Worm (Caenorhabditis elegans): ENCODE results near the gene R144.3.

Gene R144.3

DNA sequence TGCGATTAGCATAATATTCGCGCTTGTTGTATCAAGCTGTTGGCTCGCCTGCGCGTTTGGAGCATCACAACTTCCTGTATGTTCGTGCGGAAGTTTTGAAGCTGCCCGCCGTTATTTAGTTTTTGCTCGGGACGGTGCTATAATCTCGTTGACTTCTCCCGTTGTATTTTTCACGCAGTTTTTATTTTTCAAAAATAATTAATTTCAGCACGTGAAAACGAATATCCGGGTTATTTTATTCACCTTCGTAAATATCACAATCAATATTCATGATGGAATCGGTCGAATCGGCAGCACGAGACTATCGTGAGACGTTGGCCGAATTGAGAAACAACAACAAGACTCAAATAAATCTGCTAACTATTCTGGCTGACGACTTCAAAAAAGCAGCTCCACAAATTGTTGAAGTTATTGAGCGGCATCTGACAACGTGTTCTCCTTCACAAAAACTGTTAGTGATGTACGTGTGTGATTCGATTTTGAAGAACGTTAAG, 3.4 kb downstream of the R144.3 start:
- TF ChIP-seq nhr-43 (tag; optimal IDR thresholded peaks at IDR 0.05; ENCODE audit: poor library complexity, severe bottlenecking) (peak; percentile 86), nfya-1 (tag; optimal IDR thresholded peaks at IDR 0.05; ENCODE audit: insufficient read depth) (peak; percentile 12), nhr-23 (tag; optimal IDR thresholded peaks at IDR 0.05) (peak; percentile 16), unc-39 (tag; optimal IDR thresholded peaks at IDR 0.05) (no peak), unc-62 (GFP tag; optimal IDR thresholded peaks at IDR 0.05) (no peak), nhr-25 (tag; optimal IDR thresholded peaks at IDR 0.05) (peak; percentile 68), ama-1 (optimal IDR thresholded peaks at IDR 0.05) (peak; percentile 98), elt-2 (tag; optimal IDR thresholded peaks at IDR 0.05) (peak; percentile 30), sea-2 (GFP tag; optimal IDR thresholded peaks at IDR 0.05) (no peak), pha-4 (tag; optimal IDR thresholded peaks at IDR 0.05) (peak; percentile 71), nhr-76 (tag; optimal IDR thresholded peaks at IDR 0.05) (no peak), lsy-12 (tag; optimal IDR thresholded peaks at IDR 0.05) (peak; percentile 46), tbx-2 (tag; optimal IDR thresholded peaks at IDR 0.05) (peak; percentile 16)

DNA sequence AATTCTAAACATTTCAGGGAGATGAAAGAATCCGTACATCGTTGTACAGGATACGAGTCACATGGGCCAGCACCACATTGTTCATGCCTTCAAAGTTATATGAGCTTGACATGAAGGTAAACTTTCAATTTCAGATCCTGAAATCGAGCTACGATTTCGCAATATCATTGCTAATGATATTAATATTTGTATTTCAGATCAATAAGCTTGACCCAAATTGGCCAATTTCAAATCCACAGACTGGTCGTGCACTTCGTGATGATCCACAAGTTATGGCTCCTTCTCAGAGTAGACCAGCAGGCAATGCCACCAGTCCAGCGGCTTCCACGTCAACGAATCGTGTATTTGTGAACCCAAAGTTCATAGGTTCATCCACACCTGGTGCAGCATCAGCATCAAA, 4.6 kb downstream of the R144.3 start:
- TF ChIP-seq mdl-1 (tag; optimal IDR thresholded peaks at IDR 0.05), result no peak
- TF ChIP-seq lin-15B (tag; optimal IDR thresholded peaks at IDR 0.05), result no peak
- TF ChIP-seq pqm-1 (tag; optimal IDR thresholded peaks at IDR 0.05), result no peak
- TF ChIP-seq ceh-82 (tag; optimal IDR thresholded peaks at IDR 0.05), result no peak
- no peak for TF ChIP-seq aly-2 (tag; optimal IDR thresholded peaks at IDR 0.05)
- no peak for TF ChIP-seq tbx-2 (tag; optimal IDR thresholded peaks at IDR 0.05)
- no peak for TF ChIP-seq ceh-16 (tag; optimal IDR thresholded peaks at IDR 0.05)

- TF ChIP-seq ceh-28 (tag; optimal IDR thresholded peaks at IDR 0.05), result no peak
- TF ChIP-seq nfya-1 (tag; optimal IDR thresholded peaks at IDR 0.05; ENCODE audit: insufficient read depth), result no peak
- TF ChIP-seq skn-1 (tag; optimal IDR thresholded peaks at IDR 0.05), result no peak
- TF ChIP-seq daf-12 (tag; optimal IDR thresholded peaks at IDR 0.05), result no peak
- no peak for TF ChIP-seq mml-1 (tag; optimal IDR thresholded peaks at IDR 0.05)
- no peak for TF ChIP-seq egl-27 (tag; optimal IDR thresholded peaks at IDR 0.05)
- TF ChIP-seq nhr-77 (tag; optimal IDR thresholded peaks at IDR 0.05), result no peak
- no peak for TF ChIP-seq ZK546.5 (tag; optimal IDR thresholded peaks at IDR 0.05)
- TF ChIP-seq fos-1 (tag; optimal IDR thresholded peaks at IDR 0.05), result no peak
- TF ChIP-seq nhr-76 (tag; optimal IDR thresholded peaks at IDR 0.05), result no peak
- TF ChIP-seq nhr-28 (tag; optimal IDR thresholded peaks at IDR 0.05), result no peak
- TF ChIP-seq nhr-12 (tag; optimal IDR thresholded peaks at IDR 0.05), result no peak
- no peak for TF ChIP-seq mdl-1 (tag; optimal IDR thresholded peaks at IDR 0.05)
Measured at ce11 chrIII:5027219-5027618, 5.4 kb downstream of the R144.3 start.

ce11 chrIII:5030629-5031028, 8.8 kb downstream of the R144.3 start, which contains the start of gene klp-6:
TSS of gene klp-6 (plus strand) at chrIII:5030929.
- TF ChIP-seq elt-3 (tag; optimal IDR thresholded peaks at IDR 0.05), result no peak
- TF ChIP-seq egl-27 (tag; optimal IDR thresholded peaks at IDR 0.05), result no peak
- TF ChIP-seq nhr-43 (tag; optimal IDR thresholded peaks at IDR 0.05; ENCODE audit: poor library complexity, severe bottlenecking), result no peak
- TF ChIP-seq egl-5 (tag; optimal IDR thresholded peaks at IDR 0.05), result no peak
- no peak for TF ChIP-seq lin-15B (tag; optimal IDR thresholded peaks at IDR 0.05)
- TF ChIP-seq R02D3.7 (tag; optimal IDR thresholded peaks at IDR 0.05), result no peak
- no peak for TF ChIP-seq lin-39 (tag; optimal IDR thresholded peaks at IDR 0.05)
- no peak for TF ChIP-seq ceh-9 (tag; optimal IDR thresholded peaks at IDR 0.05)
- TF ChIP-seq ztf-4 (tag; optimal IDR thresholded peaks at IDR 0.05), result no peak
- TF ChIP-seq snpc-4 (tag; optimal IDR thresholded peaks at IDR 0.05), result no peak
- no peak for TF ChIP-seq nhr-11 (tag; optimal IDR thresholded peaks at IDR 0.05)

ce11 chrIII:5031375-5031836, 9.6 kb downstream of the R144.3 start:
- peak; percentile 62 for TF ChIP-seq elt-2 (tag; optimal IDR thresholded peaks at IDR 0.05)
- TF ChIP-seq R02D3.7 (tag; optimal IDR thresholded peaks at IDR 0.05), result peak; percentile 10
- TF ChIP-seq pha-4 (tag; optimal IDR thresholded peaks at IDR 0.05), result peak; percentile 76
- peak; percentile 73 for TF ChIP-seq lsy-12 (tag; optimal IDR thresholded peaks at IDR 0.05)
- TF ChIP-seq nhr-43 (tag; optimal IDR thresholded peaks at IDR 0.05; ENCODE audit: poor library complexity, severe bottlenecking), result peak; percentile 58
- TF ChIP-seq elt-1 (tag; optimal IDR thresholded peaks at IDR 0.05), result peak; percentile 11
- TF ChIP-seq hmg-11 (tag; optimal IDR thresholded peaks at IDR 0.05), result peak; percentile 94
- TF ChIP-seq aly-2 (tag; optimal IDR thresholded peaks at IDR 0.05), result peak; percentile 32
- TF ChIP-seq nhr-25 (tag; optimal IDR thresholded peaks at IDR 0.05), result peak; percentile 67
- peak; percentile 67 for TF ChIP-seq nfya-1 (tag; optimal IDR thresholded peaks at IDR 0.05; ENCODE audit: insufficient read depth)
- TF ChIP-seq tbx-2 (tag; optimal IDR thresholded peaks at IDR 0.05), result peak; percentile 65
- TF ChIP-seq nhr-23 (tag; optimal IDR thresholded peaks at IDR 0.05), result peak; percentile 67
- TF ChIP-seq jun-1 (tag; optimal IDR thresholded peaks at IDR 0.05), result peak; percentile 69
- peak; percentile 59 for TF ChIP-seq lin-39 (tag; optimal IDR thresholded peaks at IDR 0.05)
- TF ChIP-seq skn-1 (tag; optimal IDR thresholded peaks at IDR 0.05), result peak; percentile 65
